Worm (Caenorhabditis elegans): ENCODE data around the gene C29E4.10.

- TF ChIP-seq tab-1 (GFP tag; IDR thresholded peaks at IDR 0.05) = no peak
- no peak for TF ChIP-seq med-1 (GFP tag; optimal IDR thresholded peaks at IDR 0.05; ENCODE audit: insufficient read depth)
Measured at ce11 chrIII:7941417-7941816, 3.8 kb downstream of the C29E4.10 start, which contains the start of gene kle-2.
